Fruit fly (Drosophila melanogaster) whole organism, embryonic: ENCODE measurements around the gene CG16972.
"Not testable (repeated sequence)": the region's sequence is repeated elsewhere in the genome, so short reads cannot be mapped to it uniquely, and the experiment has no call there.

ENCODE experiments used
- Bgb ChIP-seq: fragments of 200-800 bp; sonication (Bioruptor generic); IDR thresholded peaks from 2 replicates; pipeline ENCODE4 v1.3.6; 2022; ENCODE audit warnings: missing biosample characterization, missing genetic modification characterization; ENCODE audit not compliant: partially characterized antibody
- CG10366 ChIP-seq: fragments of 200-800 bp; sonication (Bioruptor generic); IDR thresholded peaks from 2 replicates; pipeline ENCODE4 v1.3.6; 2022; ENCODE audit warnings: missing biosample characterization, missing genetic modification characterization
- CG15479 ChIP-seq: fragments of 200-800 bp; sonication (Bioruptor generic); optimal IDR thresholded peaks from 3 replicates; lab custom pipeline; 2019; ENCODE audit warnings: missing biosample characterization, mild to moderate bottlenecking, missing genetic modification characterization, moderate library complexity
- CG15696 ChIP-seq: fragments of 200-800 bp; sonication (Bioruptor generic); optimal IDR thresholded peaks from 2 replicates; lab custom pipeline; 2019; ENCODE audit warnings: missing biosample characterization, mild to moderate bottlenecking, missing genetic modification characterization, moderate library complexity
- CG31365 ChIP-seq: fragments of 200-800 bp; sonication (Bioruptor generic); optimal IDR thresholded peaks from 2 replicates; lab custom pipeline; 2018; ENCODE audit warnings: missing biosample characterization, mild to moderate bottlenecking, missing genetic modification characterization
- CG6854 ChIP-seq: fragments of 200-800 bp; sonication (Bioruptor generic); optimal IDR thresholded peaks from 3 replicates; lab custom pipeline; 2017; ENCODE audit warnings: missing biosample characterization, mild to moderate bottlenecking, missing genetic modification characterization
- CG7963 ChIP-seq: fragments of 200-800 bp; sonication (Bioruptor generic); IDR thresholded peaks from 3 replicates; pipeline ENCODE4 v1.3.6; 2022; ENCODE audit warnings: missing biosample characterization, missing genetic modification characterization; ENCODE audit not compliant: partially characterized antibody
- Drgx ChIP-seq: fragments of 200-800 bp; sonication (Bioruptor generic); IDR thresholded peaks from 2 replicates; pipeline ENCODE4 v1.3.6; 2022; ENCODE audit warnings: missing biosample characterization, missing genetic modification characterization
- Fer1 ChIP-seq: fragments of 200-800 bp; sonication (Bioruptor generic); optimal IDR thresholded peaks from 2 replicates; lab custom pipeline; 2017; ENCODE audit warnings: missing biosample characterization, mild to moderate bottlenecking, missing genetic modification characterization
- Med ChIP-seq: fragments of 200-800 bp; sonication (Bioruptor generic); peaks from one replicate; lab custom pipeline; 2016; ENCODE audit warnings: missing biosample characterization, missing genetic modification characterization, mild to moderate bottlenecking, inconsistent platforms, moderate library complexity
- Opbp ChIP-seq: fragments of 200-800 bp; sonication (Bioruptor generic); IDR thresholded peaks from 3 replicates; pipeline ENCODE4 v1.3.6; 2022; ENCODE audit warnings: missing biosample characterization, missing genetic modification characterization; ENCODE audit not compliant: partially characterized antibody
- Xrp1 ChIP-seq: fragments of 200-800 bp; sonication (Bioruptor generic); IDR thresholded peaks from 2 replicates; pipeline ENCODE4 v1.3.6; 2022; ENCODE audit warnings: missing biosample characterization, missing genetic modification characterization
- caup ChIP-seq: fragments of 200-800 bp; sonication (Bioruptor generic); optimal IDR thresholded peaks from 3 replicates; lab custom pipeline; 2017; ENCODE audit warnings: missing biosample characterization, mild to moderate bottlenecking, missing genetic modification characterization, moderate library complexity; ENCODE audit not compliant: severe bottlenecking
- ci ChIP-seq: fragments of 200-800 bp; sonication (Bioruptor generic); IDR thresholded peaks from 3 replicates; pipeline ENCODE4 v1.3.6; 2022; ENCODE audit warnings: missing biosample characterization, missing genetic modification characterization
- ewg ChIP-seq: fragments of 200-800 bp; sonication (Bioruptor generic); optimal IDR thresholded peaks from 3 replicates; lab custom pipeline; 2017; ENCODE audit warnings: mild to moderate bottlenecking, missing biosample characterization, missing genetic modification reagents, missing genetic modification characterization
- exex ChIP-seq: fragments of 200-800 bp; sonication (Bioruptor generic); optimal IDR thresholded peaks from 4 replicates; lab custom pipeline; 2018; ENCODE audit warnings: missing biosample characterization, mild to moderate bottlenecking, missing genetic modification characterization, moderate library complexity
- fd102C ChIP-seq: fragments of 200-800 bp; sonication (Bioruptor generic); optimal IDR thresholded peaks from 2 replicates; lab custom pipeline; 2018; ENCODE audit warnings: missing biosample characterization, mild to moderate bottlenecking, missing genetic modification characterization, moderate library complexity
- grn ChIP-seq: fragments of 200-800 bp; sonication (Bioruptor generic); optimal IDR thresholded peaks from 3 replicates; lab custom pipeline; 2017; ENCODE audit warnings: missing biosample characterization, missing genetic modification characterization
- insv ChIP-seq, 2 experiments: fragments of 200-800 bp; sonication (Bioruptor generic); optimal IDR thresholded peaks; 3 replicates each; lab custom pipeline; 2016 to 2018; ENCODE audit warnings: missing biosample characterization in 2 of 2, missing genetic modification characterization in 2 of 2
- ken ChIP-seq: fragments of 200-800 bp; sonication (Bioruptor generic); IDR thresholded peaks from 3 replicates; pipeline ENCODE4 v1.3.6; 2022; ENCODE audit warnings: missing biosample characterization, missing genetic modification characterization
- kni ChIP-seq: fragments of 200-800 bp; sonication (Bioruptor generic); optimal IDR thresholded peaks from 3 replicates; lab custom pipeline; 2017; ENCODE audit warnings: mild to moderate bottlenecking, missing biosample characterization, missing genetic modification reagents, missing genetic modification characterization
- knrl ChIP-seq: fragments of 200-800 bp; sonication (Bioruptor generic); IDR thresholded peaks from 3 replicates; pipeline ENCODE4 v1.3.6; 2022; ENCODE audit warnings: missing biosample characterization, missing genetic modification characterization; ENCODE audit not compliant: partially characterized antibody
- lilli ChIP-seq: fragments of 200-800 bp; sonication (Bioruptor generic); optimal IDR thresholded peaks from 3 replicates; lab custom pipeline; 2016; ENCODE audit warnings: missing biosample characterization, missing genetic modification characterization
- onecut ChIP-seq: fragments of 200-800 bp; sonication (Bioruptor generic); IDR thresholded peaks from 2 replicates; pipeline ENCODE4 v1.3.6; 2022; ENCODE audit warnings: missing biosample characterization, missing genetic modification characterization
- p53 ChIP-seq: fragments of 200-800 bp; sonication (Bioruptor generic); optimal IDR thresholded peaks from 2 replicates; lab custom pipeline; 2016; ENCODE audit warnings: missing biosample characterization, missing genetic modification characterization
- prd ChIP-seq, 3 experiments: fragments of >200 bp in 2 of 3; fragments of 200-800 bp in 1 of 3; sonication (Bioruptor generic) in 1 of 3; optimal IDR thresholded peaks in 2 of 3; IDR thresholded peaks in 1 of 3; 2 replicates in 2 of 3; 3 replicates in 1 of 3; pipeline versions ENCODE4 v1.3.6 to Lab custom; 2017 to 2022; ENCODE audit warnings: missing biosample characterization in 1 of 3, missing genetic modification characterization in 1 of 3
- pros ChIP-seq: fragments of 200-800 bp; sonication (Bioruptor generic); optimal IDR thresholded peaks from 3 replicates; lab custom pipeline; 2019; ENCODE audit warnings: missing biosample characterization, mild to moderate bottlenecking, missing genetic modification characterization, moderate library complexity
- sens ChIP-seq: fragments of 200-800 bp; sonication (Bioruptor generic); peaks from one replicate; lab custom pipeline; 2016; ENCODE audit warnings: missing biosample characterization, missing genetic modification characterization
- sens-2 ChIP-seq: fragments of 200-800 bp; sonication (Bioruptor generic); IDR thresholded peaks from 2 replicates; pipeline ENCODE4 v1.3.6; 2022; ENCODE audit warnings: missing biosample characterization, missing genetic modification characterization
- zfh1 ChIP-seq: fragments of 200-800 bp; sonication (Bioruptor generic); IDR thresholded peaks from 3 replicates; pipeline ENCODE4 v1.3.6; 2022; ENCODE audit warnings: missing biosample characterization, missing genetic modification characterization

CG16972 gene

DNA sequence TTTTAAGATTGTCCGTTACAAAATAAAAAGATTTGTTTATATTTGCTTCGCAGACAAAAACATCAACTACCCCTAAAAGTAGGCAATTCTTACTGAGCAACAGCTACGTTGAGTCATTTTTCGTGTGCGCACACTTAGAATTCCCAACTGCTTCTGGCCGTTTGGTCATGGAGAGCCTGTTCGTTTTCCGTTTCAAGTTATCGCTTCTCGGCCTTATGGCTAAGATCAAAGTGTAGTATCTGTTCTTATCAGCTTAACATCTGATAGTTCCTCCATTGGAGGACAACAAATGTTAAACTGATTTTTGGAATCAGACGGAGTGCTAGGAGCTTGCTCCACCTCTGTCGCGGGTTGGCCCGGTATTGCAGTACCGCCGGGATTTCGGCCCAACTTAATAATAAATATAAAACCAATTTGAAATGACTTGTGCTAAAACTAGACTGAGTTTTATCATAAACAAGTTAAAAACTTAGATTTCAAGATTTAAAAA lies 12.6 kb upstream of the CG16972 start (continued):
- peak; percentile 44; the same call in 1 of the 2 replicates for TF ChIP-seq CG10366 (GFP tag; lab: Robert Waterston, UW)
- TF ChIP-seq CG6854 (GFP tag; lab: Kevin White, UChicago) = peak; percentile 31

DNA sequence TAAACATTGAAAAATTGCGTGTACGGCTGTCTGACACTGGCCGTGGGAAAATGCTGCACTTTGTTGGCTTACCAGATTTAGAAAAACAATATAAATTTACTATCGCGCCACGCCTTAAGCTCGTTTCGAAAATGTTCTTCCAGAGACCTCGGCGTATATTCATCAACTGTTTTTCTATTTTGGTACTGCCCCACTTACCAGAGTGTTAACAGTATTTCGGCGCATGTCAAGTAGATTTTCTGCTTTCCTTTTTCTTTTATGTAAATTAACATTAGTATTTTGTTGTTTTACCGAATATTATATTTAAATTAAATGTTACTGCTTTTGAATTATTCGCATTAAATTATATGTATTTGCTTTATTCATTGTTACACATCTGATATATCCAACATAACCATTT lies 11.9 kb upstream of the CG16972 start, which contains the start of gene kek4:
kek4 (minus strand) TSS at position 341 of the 400 bp plus-strand sequence.
- no peak for TF ChIP-seq onecut (GFP tag; lab: Robert Waterston, UW)
- peak; percentile 69 for TF ChIP-seq ewg (GFP tag; lab: Kevin White, UChicago)
- no peak for TF ChIP-seq fd102C (GFP tag; lab: Kevin White, UChicago)
- TF ChIP-seq, all 482 proteins: peak for 1

DNA sequence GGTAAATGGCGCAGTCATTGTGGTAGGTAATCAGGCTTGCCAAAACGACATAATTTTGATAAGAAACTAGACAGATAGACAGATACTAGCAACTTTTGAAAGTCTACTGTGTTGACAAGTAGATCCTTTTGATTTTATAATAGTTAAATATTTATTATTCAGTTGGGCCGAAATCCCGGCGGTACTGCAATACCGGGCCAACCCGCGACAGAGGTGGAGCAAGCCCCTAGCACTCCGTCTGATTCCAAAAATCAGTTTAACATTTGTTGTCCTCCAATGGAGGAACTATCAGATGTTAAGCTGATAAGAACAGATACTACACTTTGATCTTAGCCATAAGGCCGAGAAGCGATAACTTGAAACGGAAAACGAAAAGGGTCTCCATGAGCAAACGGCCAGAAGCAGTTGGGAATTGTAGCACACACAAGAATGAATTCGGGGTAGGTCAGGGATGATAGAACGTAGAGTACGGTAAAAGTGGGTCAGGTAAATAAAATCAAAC lies 8.7 kb upstream of the CG16972 start, which contains the start of gene CG15482:
CG15482 (minus strand) TSS at position 51 of the 502 bp plus-strand sequence.
- TF ChIP-seq zfh1 (GFP tag; lab: Robert Waterston, UW) = peak; percentile 33; the same call in 1 of the 3 replicates
- peak; percentile 70 for TF ChIP-seq sens (GFP tag; lab: Kevin White, UChicago)
- TF ChIP-seq knrl (GFP tag; lab: Robert Waterston, UW) = peak; percentile 23; the same call in 1 of the 3 replicates
- TF ChIP-seq ci (GFP tag; lab: Robert Waterston, UW) = 0 out of 3 replicates have a peak, but pooled peaks have one; percentile 37
- TF ChIP-seq Xrp1 (GFP tag; lab: Robert Waterston, UW) = peak; percentile 31; the same call in 1 of the 2 replicates
- TF ChIP-seq pros (GFP tag; lab: Kevin White, UChicago) = peak; percentile 87
- peak; percentile 70 for TF ChIP-seq Med (GFP tag; lab: Kevin White, UChicago)
- peak; percentile 2 for TF ChIP-seq kni (GFP tag; lab: Kevin White, UChicago)
- peak; percentile 41 for TF ChIP-seq CG15479 (GFP tag; lab: Kevin White, UChicago)
- peak; percentile 4 for TF ChIP-seq lilli (GFP tag; lab: Kevin White, UChicago)
- TF ChIP-seq grn (GFP tag; lab: Kevin White, UChicago) = peak; percentile 33
- 0 out of 3 replicates have a peak, but pooled peaks have one; percentile 28 for TF ChIP-seq ken (GFP tag; lab: Robert Waterston, UW)
- TF ChIP-seq Opbp (GFP tag; lab: Robert Waterston, UW) = 0 out of 3 replicates have a peak, but pooled peaks have one; percentile 9
- not testable (repeated sequence) for TF ChIP-seq prd (optimal IDR thresholded peaks at IDR 0.05; lab: Kevin White, UChicago)
- peak; percentile 23; the same call in 1 of the 3 replicates for TF ChIP-seq prd (GFP tag; IDR thresholded peaks at IDR 0.05; lab: Robert Waterston, UW)
- peak in 1 of 2 experiments; percentile 33 for TF ChIP-seq insv (GFP tag; optimal IDR thresholded peaks at IDR 0.05; lab: Kevin White, UChicago)
- peak; percentile 19; the same call in 1 of the 2 replicates for TF ChIP-seq Bgb (GFP tag; lab: Robert Waterston, UW)
- peak; percentile 33 for TF ChIP-seq CG15696 (tag; lab: Kevin White, UChicago)

DNA sequence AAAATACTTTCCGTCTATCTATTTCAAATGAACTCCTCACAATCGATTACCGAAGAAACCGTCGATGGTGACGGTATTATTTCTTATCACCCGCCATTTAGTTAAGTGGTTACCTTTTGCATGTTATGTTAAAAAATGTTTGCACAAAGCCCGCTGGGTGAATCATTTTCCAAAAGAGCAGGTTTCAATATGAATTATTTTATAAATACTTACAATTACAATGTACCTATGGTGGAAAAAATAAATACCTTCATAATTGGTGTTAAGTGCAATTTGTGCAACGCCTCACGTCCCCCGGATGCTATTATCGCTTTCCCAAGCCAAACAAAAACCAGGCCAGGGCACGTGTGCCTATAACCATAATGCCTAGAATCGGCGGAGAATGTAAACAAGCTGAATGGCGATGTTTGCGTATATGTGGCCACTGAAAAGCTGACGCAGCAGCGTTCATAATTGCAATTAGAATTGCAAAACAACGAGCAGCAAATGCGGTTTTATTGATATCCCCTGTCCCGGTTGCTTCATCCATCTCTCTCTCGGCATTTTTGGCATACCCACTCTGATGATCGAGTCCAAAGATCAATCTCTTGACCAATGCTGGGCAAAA lies 3.9 kb upstream of the CG16972 start:
- TF ChIP-seq Drgx (GFP tag; lab: Robert Waterston, UW) (0 out of 2 replicates have a peak, but pooled peaks have one; percentile 23), sens-2 (GFP tag; lab: Robert Waterston, UW) (no peak), Med (GFP tag; lab: Kevin White, UChicago) (peak; percentile 6), CG31365 (tag; lab: Kevin White, UChicago) (no peak), CG7963 (GFP tag; lab: Robert Waterston, UW) (0 out of 3 replicates have a peak, but pooled peaks have one; percentile 18), exex (peak; percentile 19), p53 (GFP tag; lab: Kevin White, UChicago) (no peak), Fer1 (no peak), caup (no peak)
